Fruit fly (Drosophila melanogaster) whole organism, wandering third instar larva: ENCODE data around the gene cona.

Experiments used
- Abd-B ChIP-seq: fragments of >200 bp; optimal IDR thresholded peaks from 2 replicates; lab custom pipeline; 2017; ENCODE audit warnings: missing biosample characterization, missing genetic modification characterization
- CG32264 ChIP-seq: fragments of 200-800 bp; sonication (Bioruptor generic); optimal IDR thresholded peaks from 2 replicates; lab custom pipeline; 2016; ENCODE audit warnings: missing biosample characterization, missing genetic modification characterization
- CG9705 ChIP-seq: fragments of 200-800 bp; sonication (Bioruptor generic); optimal IDR thresholded peaks from 2 replicates; lab custom pipeline; 2018; ENCODE audit warnings: missing biosample characterization, mild to moderate bottlenecking, missing genetic modification characterization
- CrebA ChIP-seq: fragments of 200-800 bp; sonication (Bioruptor generic); optimal IDR thresholded peaks from 2 replicates; lab custom pipeline; 2016; ENCODE audit warnings: missing biosample characterization, mild to moderate bottlenecking, missing genetic modification characterization, borderline replicate concordance
- Dfd ChIP-seq: fragments of >200 bp; optimal IDR thresholded peaks from 2 replicates; lab custom pipeline; 2017; ENCODE audit warnings: missing biosample characterization, missing genetic modification characterization
- Dif ChIP-seq: fragments of 200-275, 200-300 bp; sonication (Bioruptor generic); optimal IDR thresholded peaks from 2 replicates; lab custom pipeline; 2018; ENCODE audit warnings: missing biosample characterization, missing genetic modification characterization; ENCODE audit not compliant: partially characterized antibody
- GATAd ChIP-seq: sonication (Bioruptor generic); optimal IDR thresholded peaks from 2 replicates; lab custom pipeline; 2016; ENCODE audit warnings: missing biosample characterization, missing genetic modification characterization
- HLH106 ChIP-seq: fragments of 200-800 bp; optimal IDR thresholded peaks from 3 replicates; lab custom pipeline; 2019; ENCODE audit warnings: missing biosample characterization, mild to moderate bottlenecking, missing genetic modification characterization, moderate library complexity
- Hnf4 ChIP-seq: fragments of 200-800 bp; sonication (Bioruptor generic); optimal IDR thresholded peaks from 2 replicates; lab custom pipeline; 2016; ENCODE audit warnings: missing biosample characterization, mild to moderate bottlenecking, missing genetic modification characterization
- Hr78 ChIP-seq: fragments of >200 bp; optimal IDR thresholded peaks from 2 replicates; lab custom pipeline; 2017; ENCODE audit warnings: missing biosample characterization, missing genetic modification characterization
- Hr83 ChIP-seq: fragments of 200-300 bp; sonication (Bioruptor generic); optimal IDR thresholded peaks from 2 replicates; lab custom pipeline; 2016; ENCODE audit warnings: missing biosample characterization, mild to moderate bottlenecking, missing genetic modification characterization, moderate library complexity; ENCODE audit not compliant: poor library complexity, severe bottlenecking
- Jra ChIP-seq: sonication (Bioruptor generic); optimal IDR thresholded peaks from 2 replicates; lab custom pipeline; 2016; ENCODE audit warnings: missing biosample characterization, missing genetic modification characterization
- Mio ChIP-seq: sonication (Bioruptor generic); optimal IDR thresholded peaks from 2 replicates; lab custom pipeline; 2016; ENCODE audit warnings: missing biosample characterization, missing genetic modification characterization
- Myc ChIP-seq: fragments of >200 bp; optimal IDR thresholded peaks from 2 replicates; lab custom pipeline; 2017
- N ChIP-seq: fragments of >200 bp; optimal IDR thresholded peaks from 2 replicates; lab custom pipeline; 2018; ENCODE audit warnings: missing biosample characterization, missing external identifiers, missing genetic modification characterization
- OdsH ChIP-seq: fragments of 200-800 bp; sonication (Bioruptor generic); optimal IDR thresholded peaks from 2 replicates; lab custom pipeline; 2016; ENCODE audit warnings: missing biosample characterization, mild to moderate bottlenecking, missing genetic modification characterization
- Rel ChIP-seq, 2 experiments: fragments of 200-800 bp; sonication (Bioruptor generic) in 1 of 2; optimal IDR thresholded peaks; 2 replicates in 1 of 2; 3 replicates in 1 of 2; lab custom pipeline; 2016 to 2019; ENCODE audit warnings: mild to moderate bottlenecking in 2 of 2, missing biosample characterization in 2 of 2, missing genetic modification characterization in 2 of 2, moderate library complexity in 1 of 2
- Sp1 ChIP-seq: fragments of 200-800 bp; sonication (Bioruptor generic); optimal IDR thresholded peaks from 3 replicates; lab custom pipeline; 2019; ENCODE audit warnings: missing biosample characterization, mild to moderate bottlenecking, missing genetic modification characterization, moderate library complexity
- Vsx2 ChIP-seq: fragments of 200-300, 225-300 bp; sonication (Bioruptor generic); optimal IDR thresholded peaks from 2 replicates; lab custom pipeline; 2018; ENCODE audit warnings: missing biosample characterization, missing genetic modification characterization; ENCODE audit not compliant: partially characterized antibody
- br ChIP-seq: fragments of 200-800 bp; sonication (Bioruptor generic); optimal IDR thresholded peaks from 2 replicates; lab custom pipeline; 2016; ENCODE audit warnings: missing biosample characterization, missing genetic modification characterization
- brk ChIP-seq: fragments of 200-800 bp; sonication (Bioruptor generic); optimal IDR thresholded peaks from 2 replicates; lab custom pipeline; 2016; ENCODE audit warnings: missing biosample characterization, mild to moderate bottlenecking, missing genetic modification characterization
- dmrt93B ChIP-seq: fragments of 200-800 bp; sonication (Bioruptor generic); optimal IDR thresholded peaks from 2 replicates; lab custom pipeline; 2018; ENCODE audit warnings: missing biosample characterization, mild to moderate bottlenecking, missing genetic modification characterization
- dsf ChIP-seq: sonication (Bioruptor generic); optimal IDR thresholded peaks from 2 replicates; lab custom pipeline; 2016; ENCODE audit warnings: missing biosample characterization, missing genetic modification characterization, borderline replicate concordance
- ey ChIP-seq: fragments of 200-800 bp; sonication (Bioruptor generic); optimal IDR thresholded peaks from 2 replicates; lab custom pipeline; 2016; ENCODE audit warnings: missing biosample characterization, missing genetic modification characterization
- foxo ChIP-seq, 2 experiments: fragments of 200-800 bp; sonication (Bioruptor generic); optimal IDR thresholded peaks; 2 replicates in 1 of 2; 3 replicates in 1 of 2; lab custom pipeline; 2016 to 2017; ENCODE audit warnings: missing biosample characterization in 2 of 2, missing genetic modification characterization in 2 of 2
- fru ChIP-seq: fragments of 200-800 bp; sonication (Bioruptor generic); optimal IDR thresholded peaks from 3 replicates; lab custom pipeline; 2016; ENCODE audit warnings: missing biosample characterization, mild to moderate bottlenecking, missing genetic modification characterization
- h ChIP-seq: fragments of 200-800 bp; sonication (Bioruptor generic); optimal IDR thresholded peaks from 3 replicates; lab custom pipeline; 2016; ENCODE audit warnings: missing biosample characterization, mild to moderate bottlenecking, missing genetic modification characterization
- jim ChIP-seq: fragments of 175-275, 200-325 bp; sonication (Bioruptor generic); optimal IDR thresholded peaks from 2 replicates; lab custom pipeline; 2016; ENCODE audit warnings: missing biosample characterization, mild to moderate bottlenecking, missing genetic modification characterization
- lola ChIP-seq: fragments of >200 bp; optimal IDR thresholded peaks from 2 replicates; lab custom pipeline; 2017; ENCODE audit warnings: missing biosample characterization, missing genetic modification characterization
- pan ChIP-seq: fragments of >200 bp; optimal IDR thresholded peaks from 2 replicates; lab custom pipeline; 2017
- psq ChIP-seq: fragments of 200-800 bp; sonication (Bioruptor generic); optimal IDR thresholded peaks from 3 replicates; lab custom pipeline; 2017; ENCODE audit warnings: missing biosample characterization, mild to moderate bottlenecking, missing genetic modification characterization, moderate library complexity
- rgr ChIP-seq: fragments of 200-800 bp; sonication (Bioruptor generic); optimal IDR thresholded peaks from 3 replicates; lab custom pipeline; 2016; ENCODE audit warnings: missing biosample characterization, mild to moderate bottlenecking, missing genetic modification characterization
- sage ChIP-seq: fragments of 200-800 bp; sonication (Bioruptor generic); optimal IDR thresholded peaks from 2 replicates; lab custom pipeline; 2016; ENCODE audit warnings: missing biosample characterization, mild to moderate bottlenecking, missing genetic modification characterization
- sv ChIP-seq: fragments of 200-800 bp; sonication (Bioruptor generic); optimal IDR thresholded peaks from 3 replicates; lab custom pipeline; 2016; ENCODE audit warnings: missing biosample characterization, missing genetic modification characterization
- tai ChIP-seq: sonication (Bioruptor generic); optimal IDR thresholded peaks from 2 replicates; lab custom pipeline; 2016; ENCODE audit warnings: missing biosample characterization, missing genetic modification characterization
- usp ChIP-seq: fragments of >200 bp; optimal IDR thresholded peaks from 2 replicates; lab custom pipeline; 2017; ENCODE audit warnings: missing biosample characterization, missing genetic modification characterization
- woc ChIP-seq: sonication (Bioruptor generic); optimal IDR thresholded peaks from 2 replicates; lab custom pipeline; 2016; ENCODE audit warnings: missing biosample characterization, mild to moderate bottlenecking, missing genetic modification characterization

cona gene

DNA sequence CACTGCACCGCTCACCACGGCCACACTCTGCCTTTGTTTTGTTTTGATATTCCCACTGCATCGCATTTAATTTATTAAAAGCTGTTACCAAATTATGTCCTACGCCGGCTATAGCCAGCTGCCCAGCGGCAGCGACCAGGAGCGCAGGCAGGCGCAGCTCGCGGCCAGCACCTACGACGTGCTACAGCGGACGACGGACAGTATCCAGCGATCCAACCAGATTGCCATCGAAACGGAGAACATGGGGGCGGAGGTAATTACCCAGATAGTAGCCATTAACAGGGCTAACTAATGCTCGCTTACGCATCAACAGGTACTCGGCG, 14.0 kb downstream of the cona start:
- TF ChIP-seq Rel (GFP tag; optimal IDR thresholded peaks at IDR 0.05; lab: Kevin White, UChicago) (no peak), Rel (tag; optimal IDR thresholded peaks at IDR 0.05; lab: Kevin White, UChicago) (peak; percentile 1), Sp1 (GFP tag; lab: Kevin White, UChicago) (no peak)

DNA sequence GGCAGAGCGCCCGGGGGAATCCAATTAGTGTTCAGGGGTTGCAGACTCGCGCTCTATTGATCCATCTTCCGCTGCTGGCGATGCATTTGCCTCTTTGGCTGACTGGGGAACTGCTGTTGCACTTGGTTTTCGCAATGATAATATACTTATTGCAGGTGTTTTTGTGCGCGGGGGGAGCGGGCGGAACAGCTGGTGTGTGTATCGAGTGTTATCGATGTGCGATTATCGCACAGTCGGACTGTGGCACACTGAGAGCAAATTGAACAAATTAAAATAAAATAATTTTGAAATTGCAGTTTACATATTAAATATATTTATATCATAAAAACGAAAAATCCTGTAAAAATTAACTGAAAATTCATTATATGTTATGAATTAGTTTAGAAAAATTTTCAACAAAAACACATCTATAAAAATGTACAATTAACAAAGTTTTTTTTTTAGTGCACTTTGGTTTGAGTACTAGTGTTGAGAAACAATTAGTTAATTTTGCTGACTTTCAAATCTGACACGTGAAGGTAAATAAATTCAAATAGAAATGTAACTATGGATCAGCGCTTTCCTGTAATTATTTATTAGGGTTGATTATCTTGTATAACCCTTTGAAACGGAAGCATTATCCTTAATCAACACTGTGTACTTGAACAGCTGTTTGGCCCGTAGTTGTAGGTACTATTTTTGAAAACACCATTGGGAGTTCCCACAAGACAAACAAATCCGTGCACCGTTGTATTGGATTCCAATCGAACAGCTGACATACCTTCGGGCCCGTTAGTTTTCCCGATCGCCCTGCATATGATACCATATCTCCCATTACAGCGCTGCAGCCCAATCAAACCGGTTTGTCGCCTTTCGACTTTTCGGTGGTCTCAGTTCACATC, 17.2 kb downstream of the cona start, which contains the start of the genes Wdr37 and koko:
Gene Wdr37, minus strand, starts transcription at position 168 of the 881 bp plus-strand sequence.
Gene koko, plus strand, starts transcription at position 478 of the 881 bp plus-strand sequence.
- TF ChIP-seq dmrt93B (GFP tag; lab: Kevin White, UChicago): peak; percentile 92
- TF ChIP-seq usp: no peak
- peak; percentile 88 for TF ChIP-seq Dfd (GFP tag; lab: Kevin White, UChicago)
- peak; percentile 91 for TF ChIP-seq fru
- TF ChIP-seq Myc (lab: Kevin White, UChicago): no peak
- peak; percentile 98 for TF ChIP-seq HLH106 (tag; lab: Kevin White, UChicago)
- no peak for TF ChIP-seq lola (GFP tag; lab: Kevin White, UChicago)
- peak; percentile 78 for TF ChIP-seq CG32264 (GFP tag; lab: Kevin White, UChicago)
- TF ChIP-seq sv (GFP tag; lab: Kevin White, UChicago): peak; percentile 92
- peak; percentile 93 for TF ChIP-seq Hr83 (GFP tag; lab: Kevin White, UChicago)
- TF ChIP-seq Rel (GFP tag; optimal IDR thresholded peaks at IDR 0.05; lab: Kevin White, UChicago): peak; percentile 54
- TF ChIP-seq Rel (tag; optimal IDR thresholded peaks at IDR 0.05; lab: Kevin White, UChicago): peak; percentile 91
- no peak for TF ChIP-seq N (GFP tag; lab: Kevin White, UChicago)
- TF ChIP-seq tai (GFP tag; lab: Kevin White, UChicago): no peak
- peak; percentile 95 for TF ChIP-seq rgr (GFP tag; lab: Kevin White, UChicago)
- no peak for TF ChIP-seq Mio (GFP tag; lab: Kevin White, UChicago)
- peak; percentile 89 for TF ChIP-seq dsf (GFP tag; lab: Kevin White, UChicago)
- TF ChIP-seq OdsH (GFP tag; lab: Kevin White, UChicago): peak; percentile 97
- peak; percentile 94 for TF ChIP-seq Jra (GFP tag; lab: Kevin White, UChicago)
- peak; percentile 96 for TF ChIP-seq Hnf4
- peak; percentile 78 for TF ChIP-seq ey (GFP tag; lab: Kevin White, UChicago)
- peak; percentile 96 for TF ChIP-seq brk (GFP tag; lab: Kevin White, UChicago)
- TF ChIP-seq br (GFP tag; lab: Kevin White, UChicago): peak; percentile 75
- TF ChIP-seq woc (GFP tag; lab: Kevin White, UChicago): peak; percentile 79
- TF ChIP-seq Dif (GFP tag; lab: Kevin White, UChicago): no peak
- TF ChIP-seq CG9705 (GFP tag; lab: Kevin White, UChicago): peak; percentile 88
- TF ChIP-seq GATAd (GFP tag; lab: Kevin White, UChicago): peak; percentile 79
- TF ChIP-seq h (GFP tag; lab: Kevin White, UChicago): peak; percentile 92
- TF ChIP-seq CrebA: no peak
- peak; percentile 94 for TF ChIP-seq psq (GFP tag; lab: Kevin White, UChicago)
- TF ChIP-seq foxo (GFP tag; optimal IDR thresholded peaks at IDR 0.05; lab: Kevin White, UChicago): peak in 1 of 2 experiments; percentile 98
- TF ChIP-seq sage: peak; percentile 79
- TF ChIP-seq jim (GFP tag; lab: Kevin White, UChicago): peak; percentile 21
- TF ChIP-seq Sp1 (GFP tag; lab: Kevin White, UChicago): peak; percentile 98
- no peak for TF ChIP-seq Vsx2 (GFP tag; lab: Kevin White, UChicago)

DNA sequence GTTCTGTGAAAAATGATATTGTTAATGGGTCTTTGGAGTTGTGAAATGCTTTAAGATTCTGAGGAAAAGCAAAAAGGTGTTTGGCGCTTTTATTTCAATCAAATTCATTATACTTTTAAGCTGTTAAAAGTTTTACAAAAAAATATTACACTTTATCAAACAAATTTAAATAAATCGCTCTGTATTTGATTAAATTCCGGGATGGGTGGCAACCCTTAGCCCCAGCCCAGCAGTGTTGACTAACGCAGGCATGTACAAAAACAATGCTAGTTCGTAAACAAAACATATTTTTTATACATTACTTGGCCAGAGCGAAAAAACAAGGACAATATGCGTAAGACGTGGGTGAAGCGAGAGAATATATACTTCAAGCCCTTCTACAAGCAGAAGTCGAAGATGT, 19.1 kb downstream of the cona start, which contains the start of gene CG7685:
Gene CG7685, plus strand, starts transcription at position 228 of the 400 bp plus-strand sequence.
- TF ChIP-seq HLH106 (tag; lab: Kevin White, UChicago) (peak; percentile 69), usp (no peak), Jra (GFP tag; lab: Kevin White, UChicago) (peak; percentile 82), Hr78 (no peak), Hnf4 (peak; percentile 92), fru (peak; percentile 68), h (GFP tag; lab: Kevin White, UChicago) (peak; percentile 76), rgr (GFP tag; lab: Kevin White, UChicago) (peak; percentile 81), Sp1 (GFP tag; lab: Kevin White, UChicago) (peak; percentile 74), Abd-B (GFP tag; lab: Kevin White, UChicago) (no peak), psq (GFP tag; lab: Kevin White, UChicago) (peak; percentile 22), Mio (GFP tag; lab: Kevin White, UChicago) (peak; percentile 15), Hr83 (GFP tag; lab: Kevin White, UChicago) (peak; percentile 86), pan (lab: Kevin White, UChicago) (no peak), N (GFP tag; lab: Kevin White, UChicago) (no peak), foxo (GFP tag; optimal IDR thresholded peaks at IDR 0.05; lab: Kevin White, UChicago) (peak in 1 of 2 experiments; percentile 80), CG32264 (GFP tag; lab: Kevin White, UChicago) (peak; percentile 47), Rel (GFP tag; optimal IDR thresholded peaks at IDR 0.05; lab: Kevin White, UChicago) (no peak), Rel (tag; optimal IDR thresholded peaks at IDR 0.05; lab: Kevin White, UChicago) (peak; percentile 54), sv (GFP tag; lab: Kevin White, UChicago) (peak; percentile 43), br (GFP tag; lab: Kevin White, UChicago) (peak; percentile 80), dmrt93B (GFP tag; lab: Kevin White, UChicago) (no peak), woc (GFP tag; lab: Kevin White, UChicago) (peak; percentile 72), CG9705 (GFP tag; lab: Kevin White, UChicago) (peak; percentile 71), ey (GFP tag; lab: Kevin White, UChicago) (peak; percentile 68), dsf (GFP tag; lab: Kevin White, UChicago) (peak; percentile 18), OdsH (GFP tag; lab: Kevin White, UChicago) (peak; percentile 62), Vsx2 (GFP tag; lab: Kevin White, UChicago) (no peak)
